Fruit fly (Drosophila melanogaster) whole organism, pupa: ENCODE data around the gene CG45067.

Experiments used
- CG15710 ChIP-seq: fragments of 200-800 bp; sonication (Bioruptor generic); optimal IDR thresholded peaks from 2 replicates; lab custom pipeline; 2018; ENCODE audit warnings: missing biosample characterization, mild to moderate bottlenecking, missing genetic modification characterization, moderate library complexity
- CG8301 ChIP-seq: fragments of 200-800 bp; sonication (Bioruptor generic); optimal IDR thresholded peaks from 2 replicates; lab custom pipeline; 2018; ENCODE audit warnings: missing biosample characterization, mild to moderate bottlenecking, missing genetic modification characterization
- Ets98B ChIP-seq: fragments of 200-800 bp; sonication (Bioruptor generic); IDR thresholded peaks from 2 replicates; pipeline ENCODE4 v1.3.6; 2022; ENCODE audit warnings: missing biosample characterization, missing genetic modification characterization
- Pif1A ChIP-seq: fragments of 200-800 bp; sonication (Bioruptor generic); optimal IDR thresholded peaks from 3 replicates; lab custom pipeline; 2016; ENCODE audit warnings: missing biosample characterization, missing genetic modification characterization
- Pif1B ChIP-seq: fragments of 200-800 bp; sonication (Bioruptor generic); optimal IDR thresholded peaks from 3 replicates; lab custom pipeline; 2016; ENCODE audit warnings: missing biosample characterization, missing genetic modification characterization
- rn ChIP-seq: fragments of 200-800 bp; sonication (Bioruptor generic); IDR thresholded peaks from 2 replicates; pipeline ENCODE4 v1.3.6; 2022; ENCODE audit warnings: missing biosample characterization, missing genetic modification characterization

DNA sequence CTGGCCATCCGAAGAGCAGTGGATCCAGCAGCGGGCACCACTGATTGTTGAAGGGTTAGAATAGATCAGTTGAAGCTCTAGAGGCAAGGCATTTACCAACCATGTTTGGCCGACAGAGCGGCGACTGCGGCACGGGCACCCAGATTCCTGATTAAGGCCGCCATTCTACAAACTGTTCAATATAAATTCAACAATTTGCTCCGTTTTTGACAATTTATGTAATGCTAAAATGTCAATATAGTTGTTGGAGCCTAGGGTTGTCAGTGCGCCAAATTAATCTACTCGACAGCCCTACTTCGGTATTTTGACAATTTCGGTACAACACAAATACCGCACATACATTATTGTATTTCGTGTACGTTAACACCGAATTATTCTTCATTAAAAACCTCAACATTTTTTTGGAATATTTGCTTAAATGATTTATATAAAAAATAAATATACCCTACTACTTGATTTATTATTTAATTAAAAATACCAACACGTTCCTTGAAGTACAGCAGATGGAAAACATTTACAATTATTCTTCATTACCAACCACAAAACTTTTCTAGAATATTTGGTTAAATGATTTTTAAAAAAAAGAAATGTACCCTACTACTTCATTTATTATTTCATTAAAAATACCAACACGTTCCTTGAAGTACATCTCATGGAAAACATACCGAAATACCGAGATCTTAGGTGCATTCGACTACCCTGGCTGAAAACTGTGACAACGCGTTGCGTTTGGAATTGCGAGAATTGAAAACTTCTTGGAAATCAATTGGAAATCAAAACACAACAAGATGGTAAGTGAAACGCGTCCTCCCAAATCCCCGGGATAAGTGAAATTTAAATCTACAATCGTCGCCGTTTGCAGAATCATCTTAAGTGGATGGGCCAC, 45.3 kb upstream of the CG45067 start, which contains the start of the genes ND-30 and CG15812:
- TF ChIP-seq CG15710 (tag; lab: Kevin White, UChicago) (peak; percentile 44), Pif1B (no peak), Ets98B (GFP tag; lab: Robert Waterston, UW) (no peak), rn (GFP tag; lab: Robert Waterston, UW) (no peak), CG8301 (no peak), Pif1A (GFP tag; lab: Kevin White, UChicago) (no peak)
